Worm (Caenorhabditis elegans) whole organism, L1 larva: ENCODE data around the gene tric-1B.2.

Experiments
- egl-27 ChIP-seq, 2 experiments: fragments of 150-350 bp in 1 of 2; sonication (generic microtip); optimal IDR thresholded peaks; 3 replicates each; lab custom pipeline; 2017 to 2018; ENCODE audit warnings: missing biosample characterization in 2 of 2, missing genetic modification characterization in 2 of 2, missing genetic modification reagents in 2 of 2
- elt-3 ChIP-seq, 6 experiments: fragments of 150-350 bp in 1 of 6; sonication (generic microtip); optimal IDR thresholded peaks; 2 replicates each; lab custom pipeline; 2017 to 2018; ENCODE audit warnings: missing biosample characterization in 6 of 6, missing genetic modification characterization in 6 of 6, inconsistent platforms in 1 of 6
- hlh-4 ChIP-seq: sonication (generic microtip); optimal IDR thresholded peaks from 2 replicates; lab custom pipeline; 2016; ENCODE audit warnings: mild to moderate bottlenecking, missing genetic modification characterization, missing compliant biosample characterization
- hpl-2 ChIP-seq: fragments of 150-350 bp; optimal IDR thresholded peaks from 2 replicates; lab custom pipeline; 2014; ENCODE audit warnings: missing biosample characterization, missing genetic modification reagents, missing genetic modification characterization
- lsy-2 ChIP-seq, 2 experiments: fragments of 150-350 bp; optimal IDR thresholded peaks; 2 replicates each; lab custom pipeline; 2014; ENCODE audit warnings: missing biosample characterization in 2 of 2, missing genetic modification characterization in 2 of 2
- mdl-1 ChIP-seq, 2 experiments: fragments of 150-350 bp; optimal IDR thresholded peaks; 2 replicates each; lab custom pipeline; 2014 to 2017; ENCODE audit warnings: missing biosample characterization in 2 of 2, missing genetic modification characterization in 2 of 2, inconsistent platforms in 1 of 2
- nhr-28 ChIP-seq: fragments of 150-350 bp; optimal IDR thresholded peaks from 2 replicates; lab custom pipeline; 2014; ENCODE audit warnings: missing biosample characterization, missing genetic modification characterization
- nhr-47 ChIP-seq: sonication (generic microtip); optimal IDR thresholded peaks from 2 replicates; lab custom pipeline; 2016; ENCODE audit warnings: mild to moderate bottlenecking, missing genetic modification characterization, moderate library complexity, missing compliant biosample characterization
- nhr-76 ChIP-seq: sonication (generic microtip); optimal IDR thresholded peaks from 2 replicates; lab custom pipeline; 2017; ENCODE audit warnings: missing biosample characterization, missing genetic modification characterization
- rnt-1 ChIP-seq: sonication (generic microtip); optimal IDR thresholded peaks from 2 replicates; lab custom pipeline; 2016; ENCODE audit warnings: mild to moderate bottlenecking, missing genetic modification characterization, moderate library complexity, missing compliant biosample characterization
- swsn-7 ChIP-seq: sonication (generic microtip); optimal IDR thresholded peaks from 2 replicates; lab custom pipeline; 2016; ENCODE audit warnings: missing genetic modification characterization, missing compliant biosample characterization

DNA sequence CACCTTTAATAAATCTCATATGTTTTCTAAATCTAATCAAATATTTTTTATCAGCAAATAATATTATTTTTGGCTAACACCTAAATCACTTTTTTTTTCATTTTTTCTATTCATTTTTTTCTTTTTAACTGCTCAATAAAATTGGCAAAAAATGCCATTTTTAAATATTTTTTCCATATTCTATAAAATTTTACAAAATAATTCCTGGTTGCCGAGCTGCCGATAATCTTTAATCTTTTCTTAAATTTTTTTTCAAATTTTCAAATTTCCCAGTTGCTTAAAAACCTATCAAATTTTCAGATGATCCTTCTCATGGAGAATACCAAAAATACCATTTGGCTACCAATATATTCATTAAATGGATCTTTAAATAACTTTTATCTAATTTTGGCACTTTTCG is 32.4 kb upstream of the tric-1B.2 start, which contains the start of gene sre-51:
- TF ChIP-seq nhr-47 (no peak), nhr-28 (tag; lab: Kevin White, UChicago) (no peak), elt-3 (tag; optimal IDR thresholded peaks at IDR 0.05; lab: Kevin White, UChicago) (no peak), rnt-1 (no peak), lsy-2 (tag; optimal IDR thresholded peaks at IDR 0.05; lab: Kevin White, UChicago) (no peak), swsn-7 (no peak), mdl-1 (tag; optimal IDR thresholded peaks at IDR 0.05; lab: Kevin White, UChicago) (no peak), hlh-4 (tag; lab: Kevin White, UChicago) (no peak), hpl-2 (no peak), nhr-76 (no peak), egl-27 (tag; optimal IDR thresholded peaks at IDR 0.05; lab: Kevin White, UChicago) (no peak)
